Worm (Caenorhabditis elegans): ENCODE results near the gene mlk-1.

mlk-1 gene

DNA sequence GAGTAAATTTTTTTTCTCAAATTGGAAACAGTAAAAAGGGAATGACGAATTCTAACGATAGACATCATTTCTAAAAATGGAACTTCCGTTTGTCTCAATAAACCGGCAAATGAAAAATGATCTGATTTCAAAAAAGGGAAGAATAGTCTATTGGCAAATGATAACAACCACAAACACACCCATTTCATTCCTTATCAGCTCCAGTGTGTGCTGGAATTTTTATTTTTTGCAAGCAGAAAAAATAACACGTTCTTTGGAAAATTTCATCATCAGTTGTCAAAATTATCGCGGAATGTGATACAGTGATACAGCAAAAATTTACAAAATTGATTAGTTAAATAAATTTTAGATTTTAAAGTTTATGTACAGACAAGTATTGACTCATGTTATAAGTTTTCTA, 2.8 kb upstream of the mlk-1 start:
- TF ChIP-seq unc-62 (GFP tag; optimal IDR thresholded peaks at IDR 0.05) = no peak

DNA sequence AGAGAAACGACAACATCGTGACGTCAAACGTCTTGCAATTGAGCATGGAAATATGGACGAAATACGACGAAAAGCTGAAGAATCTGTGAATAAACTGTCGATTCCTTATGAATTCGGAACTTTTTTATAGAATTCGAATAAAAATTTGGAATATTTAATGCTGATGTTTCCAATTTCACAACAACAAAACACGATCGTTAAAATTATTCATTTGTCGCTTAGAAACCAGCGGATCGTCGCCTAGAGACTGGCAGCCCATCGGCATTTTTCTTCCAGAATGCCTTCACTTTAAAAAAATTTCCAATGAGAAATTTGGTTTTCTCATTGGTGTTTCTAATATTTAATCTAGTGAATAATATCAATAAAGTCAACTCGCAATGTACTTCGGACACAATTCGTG, 11.3 kb downstream of the mlk-1 start, which contains the start of gene cwp-4:
Gene cwp-4 (plus strand): TSS at position 301 of the 400 bp plus-strand sequence.
- TF ChIP-seq unc-62 (GFP tag; optimal IDR thresholded peaks at IDR 0.05) = no peak

DNA sequence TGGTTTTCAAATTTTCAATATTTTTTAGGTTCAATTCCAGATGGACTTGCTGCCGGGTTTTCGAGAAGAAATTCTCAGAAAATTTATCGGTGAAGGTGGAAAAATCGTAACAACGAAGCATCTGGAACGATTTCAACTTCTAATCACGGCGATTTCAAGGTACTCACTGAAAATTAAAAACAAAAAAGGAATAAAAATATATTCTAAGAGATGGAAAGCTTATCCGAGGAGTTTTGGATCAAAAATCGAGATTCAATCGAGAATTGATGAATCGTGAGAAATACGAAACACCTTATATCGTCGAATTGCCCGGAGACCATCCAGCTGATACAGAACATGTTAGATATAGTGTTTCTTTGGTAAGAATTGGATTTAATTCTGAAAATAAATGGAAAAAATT, 12.4 kb downstream of the mlk-1 start, which contains the start of gene K11D12.12:
Gene K11D12.12 (plus strand): TSS at position 29 of the 400 bp plus-strand sequence.
- TF ChIP-seq unc-62 (GFP tag; optimal IDR thresholded peaks at IDR 0.05) = no peak

DNA sequence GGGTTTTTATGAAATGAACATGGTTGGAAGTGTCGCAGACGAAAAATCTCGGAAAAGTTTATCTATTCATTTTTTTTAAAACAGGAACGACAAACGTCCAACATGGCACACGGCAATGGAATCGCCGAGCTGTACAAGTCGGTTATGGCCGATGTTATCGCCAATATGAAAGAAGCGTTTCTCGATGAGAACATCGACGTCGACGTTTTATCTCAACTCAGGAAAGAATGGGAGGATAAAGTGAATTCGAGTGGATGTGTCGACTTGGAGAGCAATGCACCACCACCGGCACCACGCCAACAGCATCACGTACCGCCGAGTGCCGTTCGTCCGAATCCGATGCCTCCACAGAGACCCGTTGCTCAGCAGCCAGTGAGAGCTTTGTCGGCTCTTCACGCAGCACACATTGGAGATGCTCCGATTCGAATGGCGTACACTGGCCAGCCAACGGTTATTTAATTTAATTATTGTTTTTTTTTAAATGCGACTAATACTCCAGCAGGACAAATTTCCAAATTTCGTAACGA, 14.5 kb downstream of the mlk-1 start:
- no peak for TF ChIP-seq unc-62 (GFP tag; optimal IDR thresholded peaks at IDR 0.05)

DNA sequence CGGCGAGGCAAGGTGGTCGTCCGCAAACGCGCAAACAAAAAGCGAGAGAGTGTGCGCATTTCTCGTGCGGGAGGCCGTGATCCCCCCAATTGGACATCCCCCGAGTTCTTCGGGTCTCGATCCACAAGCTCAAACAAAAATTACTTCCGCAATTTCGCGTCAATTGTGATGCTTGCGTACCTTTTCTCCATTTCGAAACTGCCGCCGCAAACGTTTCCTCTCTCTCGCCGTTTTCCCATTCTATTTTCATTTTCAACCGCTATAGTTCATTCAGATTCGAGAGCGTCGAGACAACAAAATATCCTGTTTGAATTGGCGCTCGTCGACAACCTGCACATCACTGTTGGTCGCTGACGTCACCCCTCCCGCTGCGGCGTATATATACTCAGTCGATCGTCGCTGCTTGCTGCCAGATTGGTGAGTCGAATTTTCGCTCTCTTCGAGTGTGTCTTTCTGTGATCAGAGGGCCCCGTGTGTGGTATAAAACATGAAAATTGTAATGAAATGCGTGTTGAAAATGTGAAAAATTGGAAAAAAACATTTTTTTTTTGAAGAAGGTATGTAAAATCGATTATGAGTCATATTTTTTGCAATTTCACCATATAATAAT, 15.2 kb downstream of the mlk-1 start, which contains the start of the genes pqn-51 and K11D12.14:
Gene pqn-51 (plus strand): TSS at position 275 of the 610 bp plus-strand sequence.
Gene K11D12.14 (plus strand): TSS at position 304 of the 610 bp plus-strand sequence.
- no peak for TF ChIP-seq unc-62 (GFP tag; optimal IDR thresholded peaks at IDR 0.05)

DNA sequence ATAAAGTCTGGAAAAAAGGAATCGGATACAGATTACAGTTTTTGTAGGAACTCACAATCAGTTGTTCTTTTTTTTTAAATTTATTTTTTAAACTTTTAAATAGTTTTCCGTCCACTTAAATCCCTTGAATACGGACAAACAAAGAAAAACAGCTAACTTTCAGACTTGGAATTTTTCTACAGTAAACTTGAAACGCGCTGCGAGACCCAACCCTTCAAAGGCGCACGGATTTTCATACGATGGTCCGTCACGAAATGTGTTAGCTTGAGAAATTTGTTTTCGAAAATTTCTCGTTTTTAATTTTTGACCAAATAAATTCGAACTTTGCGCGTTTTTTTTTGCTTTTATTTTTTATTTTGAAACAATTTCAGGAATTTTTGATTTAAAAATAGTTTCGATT, 18.1 kb downstream of the mlk-1 start:
- no peak for TF ChIP-seq unc-62 (GFP tag; optimal IDR thresholded peaks at IDR 0.05)

DNA sequence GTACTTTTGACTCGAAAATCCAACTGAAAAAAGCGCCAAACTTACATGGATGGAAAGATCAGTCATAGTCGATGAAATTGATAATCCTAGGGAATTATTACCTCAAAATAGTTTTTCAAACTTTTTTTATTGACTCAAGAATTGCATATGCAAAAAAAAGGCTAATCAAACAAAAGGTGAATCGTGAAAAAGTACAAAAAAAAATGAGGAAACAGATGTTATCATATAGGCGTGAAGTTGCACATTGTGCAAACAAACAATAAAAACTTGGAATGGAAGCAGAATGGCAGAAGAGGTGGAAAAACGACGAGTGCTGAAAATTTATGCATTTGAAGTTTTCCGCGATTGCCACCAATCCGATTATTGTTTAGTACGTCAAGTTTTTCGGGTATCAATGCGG, 18.5 kb downstream of the mlk-1 start, which contains the start of gene exc-14:
Gene exc-14 (minus strand): TSS at position 101 of the 400 bp plus-strand sequence.
- no peak for TF ChIP-seq unc-62 (GFP tag; optimal IDR thresholded peaks at IDR 0.05)

DNA sequence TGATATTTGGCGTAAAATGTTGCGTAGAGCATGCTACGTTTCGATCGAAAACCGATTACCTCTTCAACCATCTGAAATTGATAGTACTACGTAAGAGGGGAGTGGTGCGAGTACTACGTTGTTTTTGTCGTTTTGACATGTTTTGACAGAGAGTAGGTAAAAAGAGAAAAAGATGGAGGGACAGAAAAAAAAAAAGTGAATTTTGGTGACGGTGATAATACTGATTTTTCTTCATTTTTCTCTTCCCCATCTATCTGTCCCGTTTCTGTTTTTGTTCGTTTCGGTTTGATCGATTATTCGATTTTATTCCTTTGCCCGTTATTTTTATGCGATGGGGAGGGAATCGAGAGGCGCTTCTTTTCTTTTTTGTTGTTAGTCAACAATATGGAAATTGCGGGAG, 23.7 kb downstream of the mlk-1 start, which contains the start of gene K11D12.8:
Gene K11D12.8 (minus strand): TSS at position 77 of the 400 bp plus-strand sequence.
- TF ChIP-seq unc-62 (GFP tag; optimal IDR thresholded peaks at IDR 0.05) = no peak

DNA sequence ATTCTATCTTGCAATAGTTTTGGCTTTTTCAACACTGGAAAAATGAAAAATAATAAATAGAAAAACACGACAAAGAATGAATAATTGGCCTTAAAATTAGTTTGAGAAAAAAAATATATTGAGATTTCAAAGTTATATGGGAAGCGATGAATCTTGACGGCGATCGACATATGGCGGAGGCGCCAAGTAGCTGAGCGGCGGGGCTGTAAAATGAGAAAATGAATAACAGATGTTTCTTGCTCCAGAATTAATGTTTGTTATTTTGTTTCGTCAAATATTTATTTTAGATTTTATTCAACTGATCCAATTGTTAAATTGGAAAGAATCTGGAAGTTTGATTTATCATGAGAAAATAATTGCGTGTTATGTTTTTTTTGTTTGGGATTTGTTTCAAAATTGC, 25.1 kb downstream of the mlk-1 start, which contains the start of gene K11D12.11:
Gene K11D12.11 (minus strand): TSS at position 42 of the 400 bp plus-strand sequence.
- TF ChIP-seq unc-62 (GFP tag; optimal IDR thresholded peaks at IDR 0.05) = no peak

DNA sequence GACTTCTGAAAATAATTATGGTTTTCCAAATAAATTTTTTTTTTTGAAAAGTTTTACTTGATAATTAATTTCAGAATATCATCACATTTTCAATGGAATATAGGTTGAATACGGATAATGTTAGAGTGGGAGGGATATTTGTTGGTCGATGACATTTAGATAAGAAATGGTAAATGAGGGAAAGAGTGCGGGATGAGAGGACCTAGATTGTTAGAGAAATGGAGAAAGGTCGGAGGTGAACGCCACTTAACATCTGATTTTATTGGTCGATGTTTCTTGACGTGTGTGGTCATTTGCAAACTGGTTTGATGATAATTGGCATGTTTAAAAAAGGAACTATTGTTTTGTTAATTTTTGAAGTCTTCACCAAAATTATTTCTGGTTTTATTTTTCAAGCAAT, 26.2 kb downstream of the mlk-1 start:
- no peak for TF ChIP-seq unc-62 (GFP tag; optimal IDR thresholded peaks at IDR 0.05)

DNA sequence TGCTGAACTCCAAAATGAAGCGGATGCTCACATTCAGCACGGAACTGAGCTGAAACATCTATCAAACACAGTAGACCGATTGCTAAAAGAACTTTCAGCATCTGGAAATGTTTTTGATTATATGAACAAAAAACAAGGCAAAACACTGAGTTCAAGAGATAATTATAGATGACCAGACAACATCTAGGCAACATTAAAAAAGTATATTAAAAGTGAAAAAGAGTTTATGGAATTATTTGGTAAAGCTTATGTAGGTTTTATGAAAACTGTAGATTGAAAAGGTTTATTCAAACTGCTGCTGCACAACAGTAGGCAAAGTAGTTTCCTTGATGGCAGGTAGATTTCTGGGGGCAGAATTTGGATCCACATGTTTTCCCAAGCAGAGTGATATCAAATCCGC, 28.2 kb downstream of the mlk-1 start, which contains the start of gene K11D12.7:
Gene K11D12.7 (minus strand): TSS at position 101 of the 400 bp plus-strand sequence.
- TF ChIP-seq unc-62 (GFP tag; optimal IDR thresholded peaks at IDR 0.05) = no peak

DNA sequence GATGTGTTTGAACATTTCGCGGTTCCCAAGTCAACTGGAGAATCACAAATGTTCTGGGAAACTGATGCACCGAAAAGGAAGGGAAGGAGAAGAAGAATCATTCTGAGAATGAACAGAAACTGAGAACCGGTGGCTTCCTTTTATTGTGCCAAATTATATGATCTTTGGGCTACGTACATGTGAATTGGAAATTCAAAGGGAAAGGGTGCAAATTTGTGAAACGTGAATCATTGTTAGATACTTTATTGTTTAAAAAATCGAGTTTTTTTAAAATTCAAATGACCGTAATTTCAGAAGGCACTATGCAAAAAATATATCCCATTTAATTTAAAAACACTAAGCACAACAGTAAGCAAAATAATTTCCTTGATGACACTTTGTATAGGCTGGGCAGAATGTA, 29.6 kb downstream of the mlk-1 start, which contains the start of gene K11D12.6:
Gene K11D12.6 (minus strand): TSS at position 101 of the 400 bp plus-strand sequence.
- TF ChIP-seq unc-62 (GFP tag; optimal IDR thresholded peaks at IDR 0.05) = no peak

DNA sequence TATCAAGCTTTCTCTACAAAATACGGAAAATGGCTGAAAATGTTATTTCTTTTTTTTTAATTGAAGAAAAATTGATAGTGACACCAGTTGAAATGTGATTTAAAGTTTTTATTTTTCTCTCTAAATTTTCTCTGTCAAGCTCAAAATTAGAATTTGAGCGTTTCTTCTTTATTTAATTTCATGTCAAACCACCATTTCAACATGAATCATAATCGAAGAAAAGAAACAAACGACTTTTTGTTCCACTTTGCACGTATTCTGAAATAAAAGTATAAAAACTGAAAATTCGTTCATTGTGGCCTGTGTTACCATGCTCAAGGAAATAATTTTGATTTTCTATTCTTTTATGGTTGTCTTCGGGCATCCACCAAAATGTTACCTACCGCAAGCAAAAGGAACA, 31.5 kb downstream of the mlk-1 start, which contains the start of gene K11D12.13:
Gene K11D12.13 (plus strand): TSS at position 301 of the 400 bp plus-strand sequence.
- no peak for TF ChIP-seq unc-62 (GFP tag; optimal IDR thresholded peaks at IDR 0.05)

DNA sequence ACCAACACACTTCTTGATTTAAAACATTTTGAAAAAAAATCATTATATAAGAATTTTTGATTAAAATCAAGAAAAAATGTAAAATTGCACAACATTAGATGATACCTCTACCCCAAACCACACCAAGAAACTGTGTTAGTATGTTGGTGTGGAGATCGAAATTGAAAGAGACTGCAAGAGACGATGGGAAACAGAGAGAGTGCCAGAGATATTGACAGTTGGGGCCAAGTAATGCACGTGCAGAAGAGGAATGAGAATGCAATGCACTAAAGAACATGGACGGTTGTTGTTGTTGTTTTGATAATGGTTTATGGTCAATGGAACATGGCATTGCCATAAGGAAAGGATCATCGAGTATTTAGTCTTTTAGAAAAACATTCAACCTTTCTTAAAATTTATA, 32.4 kb downstream of the mlk-1 start:
- TF ChIP-seq unc-62 (GFP tag; optimal IDR thresholded peaks at IDR 0.05) = no peak

DNA sequence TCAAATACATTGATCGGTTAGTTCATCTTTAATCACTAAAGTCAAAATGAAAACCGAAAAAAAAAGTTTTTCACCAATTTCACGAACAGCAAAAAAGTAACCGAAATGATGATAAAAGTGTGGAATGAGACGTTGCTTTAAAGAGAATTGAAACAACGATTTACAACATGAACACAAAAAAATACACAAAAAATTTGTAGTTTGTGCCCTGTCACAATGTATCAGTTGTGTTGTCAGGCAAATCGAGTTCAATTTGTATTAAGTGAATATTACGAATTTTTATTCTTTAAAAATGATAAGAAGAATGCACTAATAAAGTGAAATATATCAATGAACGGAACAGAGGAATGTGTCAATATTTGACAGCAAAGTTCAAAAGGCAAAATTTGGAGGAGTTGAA, 32.8 kb downstream of the mlk-1 start:
- TF ChIP-seq unc-62 (GFP tag; optimal IDR thresholded peaks at IDR 0.05) = no peak

DNA sequence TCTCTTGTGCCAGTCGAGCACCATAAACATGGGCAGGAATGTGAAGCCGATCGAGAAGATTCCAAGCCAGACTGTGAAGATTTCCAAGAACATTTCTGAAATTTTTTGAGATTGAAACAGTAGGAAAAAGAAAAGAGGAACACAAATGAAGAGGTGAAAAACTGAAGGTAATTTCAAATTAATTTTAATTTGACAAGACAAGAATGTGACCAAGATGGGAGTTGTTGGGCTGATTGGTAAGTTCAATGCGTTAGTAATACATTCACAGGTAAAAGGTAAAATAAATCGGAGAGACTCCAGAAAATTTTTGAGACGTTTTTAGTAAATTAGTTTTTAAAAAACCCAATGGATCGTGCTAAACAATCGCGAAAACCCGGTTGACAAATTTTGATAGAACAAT, 33.9 kb downstream of the mlk-1 start, which contains the start of gene swt-7:
Gene swt-7 (minus strand): TSS at position 101 of the 400 bp plus-strand sequence.
- TF ChIP-seq unc-62 (GFP tag; optimal IDR thresholded peaks at IDR 0.05) = no peak

DNA sequence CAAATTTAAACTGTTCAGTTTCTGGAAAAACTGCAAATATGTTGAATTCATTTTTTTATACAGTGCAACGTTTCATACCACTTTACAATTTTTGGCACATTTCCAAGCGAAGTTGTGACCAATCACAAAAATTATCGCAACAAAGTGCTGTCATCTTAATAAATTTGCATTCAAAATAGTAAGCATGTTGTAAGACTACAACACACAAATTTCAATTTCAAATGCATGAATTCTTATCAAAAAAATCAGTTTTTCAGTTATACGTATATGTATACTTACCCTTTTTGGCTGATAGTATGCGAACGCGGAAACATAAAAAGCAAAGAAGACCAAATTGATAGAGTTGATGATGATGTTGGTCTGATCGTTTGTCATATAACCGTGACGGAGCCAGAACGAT, 34.4 kb downstream of the mlk-1 start:
- TF ChIP-seq unc-62 (GFP tag; optimal IDR thresholded peaks at IDR 0.05) = no peak

All from whole organism, dauer.